Worm (Caenorhabditis elegans): ENCODE results near the gene ttr-34.

Gene ttr-34

DNA sequence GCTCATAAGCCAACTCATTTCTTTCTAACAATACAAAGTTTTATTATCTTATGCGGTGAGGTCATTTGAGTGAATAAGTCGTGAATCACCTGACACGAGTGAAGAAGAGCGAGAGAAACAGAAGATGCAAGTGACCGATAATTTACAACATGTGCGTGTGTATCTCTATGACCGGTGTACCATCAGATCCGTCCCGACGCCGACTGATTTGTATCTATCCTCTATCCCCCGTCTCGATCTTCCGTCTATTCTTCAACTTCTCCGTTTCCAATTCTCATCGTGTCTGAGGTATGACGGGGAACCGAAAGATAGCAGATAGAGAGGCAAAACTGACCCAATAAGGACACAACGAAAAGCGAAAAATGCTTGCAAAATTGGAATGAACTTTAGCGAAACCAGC is 1.8 kb downstream of the ttr-34 start, which contains the start of gene F09A5.3 (continued):
- TF ChIP-seq ZK337.2 (GFP tag; IDR thresholded peaks at IDR 0.05): no peak
- TF ChIP-seq T20F7.1 (GFP tag; optimal IDR thresholded peaks at IDR 0.05): no peak
- TF ChIP-seq F44E2.7 (GFP tag; IDR thresholded peaks at IDR 0.05): no peak
- TF ChIP-seq spr-1 (tag; optimal IDR thresholded peaks at IDR 0.05): no peak
- TF ChIP-seq saeg-2 (GFP tag; IDR thresholded peaks at IDR 0.05): no peak
- TF ChIP-seq T26A8.4 (GFP tag; IDR thresholded peaks at IDR 0.05): no peak; the same call in 1 of the 2 replicates
- TF ChIP-seq Y5F2A.4 (GFP tag; optimal IDR thresholded peaks at IDR 0.05): no peak
- TF ChIP-seq mxl-3 (GFP tag; optimal IDR thresholded peaks at IDR 0.05): peak; percentile 79
- no peak for TF ChIP-seq rbr-2 (tag; optimal IDR thresholded peaks at IDR 0.05)
- TF ChIP-seq aha-1 (tag): peak; percentile 5
- no peak for TF ChIP-seq snpc-4 (tag; optimal IDR thresholded peaks at IDR 0.05)
- TF ChIP-seq D1046.2 (GFP tag; IDR thresholded peaks at IDR 0.05): no peak
- TF ChIP-seq pqm-1 (tag; optimal IDR thresholded peaks at IDR 0.05): no peak
- no peak for TF ChIP-seq hif-1 (tag; optimal IDR thresholded peaks at IDR 0.05)
- TF ChIP-seq hlh-11 (tag; optimal IDR thresholded peaks at IDR 0.05): peak; percentile 66
- TF ChIP-seq dmd-9 (GFP tag; IDR thresholded peaks at IDR 0.05): no peak
- TF ChIP-seq daf-12 (tag; optimal IDR thresholded peaks at IDR 0.05): no peak
- TF ChIP-seq jun-1 (tag; optimal IDR thresholded peaks at IDR 0.05): no peak
- TF ChIP-seq nhr-76 (tag; optimal IDR thresholded peaks at IDR 0.05): no peak
- TF ChIP-seq fos-1 (tag; optimal IDR thresholded peaks at IDR 0.05): no peak
- no peak for TF ChIP-seq ceh-82 (tag; optimal IDR thresholded peaks at IDR 0.05)
- TF ChIP-seq ceh-28 (tag; optimal IDR thresholded peaks at IDR 0.05): no peak
- TF ChIP-seq nhr-42 (GFP tag; IDR thresholded peaks at IDR 0.05): no peak
- TF ChIP-seq skn-1 (tag; optimal IDR thresholded peaks at IDR 0.05): no peak
- peak; percentile 8 for TF ChIP-seq F10B5.3 (tag; optimal IDR thresholded peaks at IDR 0.05)
- no peak for TF ChIP-seq attf-4 (tag; optimal IDR thresholded peaks at IDR 0.05)
- TF ChIP-seq arid-1 (GFP tag; conservative IDR thresholded peaks at IDR 0.05): 0 out of 2 replicates have a peak, but pooled peaks have one; percentile 19
- no peak for TF ChIP-seq set-16 (GFP tag; IDR thresholded peaks at IDR 0.05)

ce11 chrX:13143236-13143635 is 3.6 kb downstream of the ttr-34 start:
- TF ChIP-seq rbr-2 (tag; optimal IDR thresholded peaks at IDR 0.05): peak; percentile 43
- no peak for TF ChIP-seq php-3 (GFP tag; IDR thresholded peaks at IDR 0.05)
- no peak for TF ChIP-seq ces-1 (GFP tag; optimal IDR thresholded peaks at IDR 0.05)
- TF ChIP-seq nhr-102 (tag; optimal IDR thresholded peaks at IDR 0.05): peak; percentile 6
- no peak for TF ChIP-seq zip-2 (tag; optimal IDR thresholded peaks at IDR 0.05)
- no peak for TF ChIP-seq daf-19 (GFP tag; conservative IDR thresholded peaks at IDR 0.05)

- peak; percentile 97 for TF ChIP-seq aha-1 (tag)
- no peak for TF ChIP-seq skn-1 (tag; optimal IDR thresholded peaks at IDR 0.05)
- TF ChIP-seq duxl-1 (tag; optimal IDR thresholded peaks at IDR 0.05; ENCODE audit: poor library complexity): peak; percentile 26
- TF ChIP-seq php-3 (GFP tag; IDR thresholded peaks at IDR 0.05): 0 out of 2 replicates have a peak, but pooled peaks have one; percentile 51
- no peak for TF ChIP-seq snpc-4 (tag; optimal IDR thresholded peaks at IDR 0.05)
- 0 out of 2 replicates have a peak, but pooled peaks have one; percentile 49 for TF ChIP-seq lim-7 (GFP tag; IDR thresholded peaks at IDR 0.05)
- TF ChIP-seq lin-15B (tag; optimal IDR thresholded peaks at IDR 0.05): no peak
- peak; percentile 97 for TF ChIP-seq set-16 (GFP tag; IDR thresholded peaks at IDR 0.05)
- TF ChIP-seq arid-1 (GFP tag; conservative IDR thresholded peaks at IDR 0.05): 0 out of 2 replicates have a peak, but pooled peaks have one; percentile 29
- TF ChIP-seq nhr-77 (tag; optimal IDR thresholded peaks at IDR 0.05): no peak
- TF ChIP-seq T20F7.1 (GFP tag; optimal IDR thresholded peaks at IDR 0.05): peak; percentile 6
- peak; percentile 80 for TF ChIP-seq ctbp-1 (GFP tag; IDR thresholded peaks at IDR 0.05)
- peak; percentile 8 to 91 for TF ChIP-seq unc-62 (GFP tag; optimal IDR thresholded peaks at IDR 0.05 in 1 of 2)
- no peak for TF ChIP-seq unc-62 (tag; optimal IDR thresholded peaks at IDR 0.05)
- TF ChIP-seq ama-1 (optimal IDR thresholded peaks at IDR 0.05): peak; percentile 67
- 0 out of 2 replicates have a peak, but pooled peaks have one; percentile 55 for TF ChIP-seq nhr-42 (GFP tag; IDR thresholded peaks at IDR 0.05)
- TF ChIP-seq F37D6.2 (tag; optimal IDR thresholded peaks at IDR 0.05): peak; percentile 26
- TF ChIP-seq mxl-2 (GFP tag; conservative IDR thresholded peaks at IDR 0.05): 0 out of 2 replicates have a peak, but pooled peaks have one; percentile 39
- TF ChIP-seq mes-2 (tag; optimal IDR thresholded peaks at IDR 0.05; ENCODE audit: poor library complexity, severe bottlenecking): peak; percentile 49
- TF ChIP-seq nhr-6 (tag; optimal IDR thresholded peaks at IDR 0.05): peak; percentile 40
- peak; percentile 44 for TF ChIP-seq nhr-28 (tag; optimal IDR thresholded peaks at IDR 0.05)
- peak; percentile 62 to 76 for TF ChIP-seq lsy-2 (tag; optimal IDR thresholded peaks at IDR 0.05)
Observed at ce11 chrX:13143762-13144732, 4.5 kb downstream of the ttr-34 start.

Data from whole organism, L4 larva.